Worm (Caenorhabditis elegans): ENCODE data around the gene idpb-1.
"Not testable (repeated sequence)": the region's sequence is repeated elsewhere in the genome, so short reads cannot be mapped to it uniquely, and the experiment has no call there.

Gene idpb-1

ce11 chrII:5092362-5093281, 9.2 kb upstream of the idpb-1 start, which contains the start of gene C04G6.2:
TSS of gene C04G6.2 (plus strand) at chrII:5093231.
- no peak for TF ChIP-seq ceh-24 (tag; optimal IDR thresholded peaks at IDR 0.05)
- TF ChIP-seq nfya-1 (tag; optimal IDR thresholded peaks at IDR 0.05) = peak; percentile 49
- peak; percentile 3 for TF ChIP-seq rnt-1 (tag; optimal IDR thresholded peaks at IDR 0.05)
- TF ChIP-seq hlh-13 (GFP tag; optimal IDR thresholded peaks at IDR 0.05) = no peak
- no peak for TF ChIP-seq dmd-4 (tag; optimal IDR thresholded peaks at IDR 0.05; ENCODE audit: borderline replicate concordance)
- peak; percentile 42 for TF ChIP-seq pax-1 (tag; optimal IDR thresholded peaks at IDR 0.05)
- TF ChIP-seq F13H6.1 (tag; optimal IDR thresholded peaks at IDR 0.05) = no peak
- TF ChIP-seq unc-42 (tag; optimal IDR thresholded peaks at IDR 0.05) = peak; percentile 36
- no peak for TF ChIP-seq ceh-18 (tag; optimal IDR thresholded peaks at IDR 0.05)
- peak; percentile 32 for TF ChIP-seq dve-1 (tag; optimal IDR thresholded peaks at IDR 0.05)
- peak; percentile 63 for TF ChIP-seq tbx-2 (tag; optimal IDR thresholded peaks at IDR 0.05)
- TF ChIP-seq pha-2 (tag; optimal IDR thresholded peaks at IDR 0.05) = peak; percentile 57
- peak; percentile 44 for TF ChIP-seq pha-4 (tag; optimal IDR thresholded peaks at IDR 0.05)
- TF ChIP-seq ceh-48 (tag; optimal IDR thresholded peaks at IDR 0.05) = peak; percentile 35
- no peak for TF ChIP-seq gmeb-2 (tag; optimal IDR thresholded peaks at IDR 0.05)
- TF ChIP-seq ceh-31 (tag; optimal IDR thresholded peaks at IDR 0.05) = peak; percentile 56
- peak; percentile 23 for TF ChIP-seq ceh-19 (GFP tag; optimal IDR thresholded peaks at IDR 0.05)
- TF ChIP-seq ceh-2 (tag; optimal IDR thresholded peaks at IDR 0.05) = no peak

ce11 chrII:5093945-5094344, 7.8 kb upstream of the idpb-1 start, which contains the start of gene C04G6.13:
TSS of gene C04G6.13 (plus strand) at chrII:5094245.
- no peak for TF ChIP-seq sdc-2 (tag; optimal IDR thresholded peaks at IDR 0.05)
- no peak for TF ChIP-seq hlh-8 (tag; optimal IDR thresholded peaks at IDR 0.05)
- TF ChIP-seq F13H6.1 (tag; optimal IDR thresholded peaks at IDR 0.05) = no peak
- no peak for TF ChIP-seq nhr-11 (tag; optimal IDR thresholded peaks at IDR 0.05)
- TF ChIP-seq ceh-45 (GFP tag; IDR thresholded peaks at IDR 0.05) = no peak
- TF ChIP-seq ztf-16 (tag; optimal IDR thresholded peaks at IDR 0.05) = no peak
- no peak for TF ChIP-seq che-1 (tag; optimal IDR thresholded peaks at IDR 0.05)
- no peak for TF ChIP-seq rnt-1 (tag; optimal IDR thresholded peaks at IDR 0.05)
- TF ChIP-seq madf-2 (tag; optimal IDR thresholded peaks at IDR 0.05) = no peak
- no peak for TF ChIP-seq elt-2 (tag; optimal IDR thresholded peaks at IDR 0.05)
- no peak for TF ChIP-seq ref-2 (tag; optimal IDR thresholded peaks at IDR 0.05)
- TF ChIP-seq C38D4.7 (GFP tag; optimal IDR thresholded peaks at IDR 0.05) = no peak
- no peak for TF ChIP-seq ceh-2 (tag; optimal IDR thresholded peaks at IDR 0.05)
- TF ChIP-seq unc-55 (GFP tag; optimal IDR thresholded peaks at IDR 0.05) = no peak
- TF ChIP-seq T23F11.4 (GFP tag; optimal IDR thresholded peaks at IDR 0.05) = no peak
- TF ChIP-seq pqm-1 (tag; optimal IDR thresholded peaks at IDR 0.05) = no peak
- TF ChIP-seq C08G9.2 (tag; optimal IDR thresholded peaks at IDR 0.05) = no peak
- no peak for TF ChIP-seq ceh-14 (tag; optimal IDR thresholded peaks at IDR 0.05)

DNA sequence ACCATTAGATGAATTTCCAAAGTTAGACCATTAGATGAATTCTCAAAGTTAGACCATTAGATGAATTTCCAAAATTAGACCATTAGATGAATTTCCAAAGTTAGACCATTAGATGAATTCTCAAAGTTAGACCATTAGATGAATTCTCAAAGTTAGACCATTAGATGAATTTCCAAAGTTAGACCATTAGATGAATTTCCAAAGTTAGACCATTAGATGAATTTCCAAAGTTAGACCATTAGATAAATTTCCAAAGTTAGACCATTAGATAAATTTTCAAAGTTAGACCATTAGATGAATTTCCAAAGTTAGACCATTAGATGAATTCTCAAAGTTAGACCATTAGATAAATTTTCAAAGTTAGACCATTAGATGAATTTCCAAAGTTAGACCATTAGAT, 4.3 kb upstream of the idpb-1 start:
- TF ChIP-seq unc-3 (GFP tag; conservative IDR thresholded peaks at IDR 0.05) = peak; percentile 88
- not testable (repeated sequence) for TF ChIP-seq unc-3 (tag; optimal IDR thresholded peaks at IDR 0.05)
- TF ChIP-seq sox-2 (GFP tag; IDR thresholded peaks at IDR 0.05) = peak; percentile 96
- TF ChIP-seq ceh-45 (GFP tag; IDR thresholded peaks at IDR 0.05) = peak; percentile 92
- peak; percentile 40 for TF ChIP-seq hlh-13 (GFP tag; optimal IDR thresholded peaks at IDR 0.05)

DNA sequence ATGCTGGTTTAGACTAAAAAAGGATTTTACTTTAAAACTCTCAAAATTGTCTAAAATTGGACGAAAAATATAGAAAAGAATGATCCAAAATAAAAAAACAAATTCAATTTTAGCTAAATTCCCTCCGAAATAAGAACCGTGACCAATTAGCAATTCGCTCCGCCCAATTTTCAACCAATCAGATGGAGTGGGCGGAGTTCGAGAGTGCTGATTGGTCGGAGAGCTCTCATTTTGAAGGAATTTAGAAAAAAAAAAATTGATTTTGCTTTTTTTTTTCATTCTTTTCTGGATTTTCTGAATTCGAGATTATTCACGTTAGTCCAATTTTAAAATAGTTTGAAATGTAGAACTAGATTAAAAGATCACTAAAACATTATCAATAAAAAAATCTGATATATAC, 2.8 kb upstream of the idpb-1 start:
- peak; percentile 77 for TF ChIP-seq nfya-1 (tag; optimal IDR thresholded peaks at IDR 0.05)
- no peak for TF ChIP-seq sox-4 (tag; optimal IDR thresholded peaks at IDR 0.05)
